Worm (Caenorhabditis elegans) whole organism, L4/young adult: ENCODE data around the gene srh-55.

Experiments used
- dao-5 ChIP-seq: sonication (generic microtip); optimal IDR thresholded peaks from 2 replicates; lab custom pipeline; 2016; ENCODE audit warnings: missing genotype, missing genetic modification characterization, moderate library complexity, missing compliant biosample characterization
- him-1 ChIP-seq: sonication (generic microtip); optimal IDR thresholded peaks from 2 replicates; lab custom pipeline; 2016; ENCODE audit warnings: missing genotype, missing genetic modification reagents, missing genetic modification characterization, missing compliant biosample characterization

ce11 chrV:15156504-15156903 is 3.1 kb downstream of the srh-55 start:
- TF ChIP-seq dao-5 (no peak), him-1 (tag; lab: Kevin White, UChicago) (no peak)
